Fruit fly (Drosophila melanogaster) Kc167 (cell line): ENCODE measurements around the gene CG17118.

Source experiments
- insv ChIP-seq: fragments of >200 bp; optimal IDR thresholded peaks from 3 replicates; lab custom pipeline; 2018; ENCODE audit warnings: missing external identifiers
- ttk ChIP-seq: sonication (Bioruptor generic); optimal IDR thresholded peaks from 2 replicates; lab custom pipeline; 2017; ENCODE audit warnings: missing external identifiers

dm6 chr2L:10735923-10736322 lies 5.9 kb downstream of the CG17118 start, which contains the start of gene Nup107:
- TF ChIP-seq insv = no peak
- no peak for TF ChIP-seq ttk
